Worm (Caenorhabditis elegans) whole organism, L2 larva: ENCODE data around the gene srsx-15.
A peak's percentile ranks its signal among the peaks of the same experiment; 100 is the strongest.

Experiments used
- C34F6.9 ChIP-seq: fragments of 150-350 bp; optimal IDR thresholded peaks from 2 replicates; lab custom pipeline; 2014; ENCODE audit warnings: missing biosample characterization, missing genetic modification characterization
- F13H6.1 ChIP-seq: sonication (generic microtip); optimal IDR thresholded peaks from 2 replicates; lab custom pipeline; 2016; ENCODE audit warnings: missing genetic modification characterization, missing compliant biosample characterization
- Y55F3AM.14 ChIP-seq: fragments of 200-800 bp; sonication (Bioruptor generic); optimal IDR thresholded peaks from 2 replicates; lab custom pipeline; 2018; ENCODE audit warnings: mild to moderate bottlenecking, missing genetic modification characterization, missing compliant biosample characterization
- ZK546.5 ChIP-seq: sonication (generic microtip); optimal IDR thresholded peaks from 2 replicates; lab custom pipeline; 2017; ENCODE audit warnings: missing biosample characterization, missing genetic modification characterization
- blmp-1 ChIP-seq: sonication (generic microtip); optimal IDR thresholded peaks from 2 replicates; lab custom pipeline; 2017; ENCODE audit warnings: missing genetic modification characterization, mild to moderate bottlenecking, missing compliant biosample characterization, antibody characterized with exemption, moderate library complexity; ENCODE audit not compliant: insufficient read depth
- ceh-16 ChIP-seq: fragments of 150-350 bp; optimal IDR thresholded peaks from 2 replicates; lab custom pipeline; 2014; ENCODE audit warnings: missing biosample characterization, missing genetic modification characterization
- ceh-82 ChIP-seq: fragments of 150-350 bp; optimal IDR thresholded peaks from 2 replicates; lab custom pipeline; 2014; ENCODE audit warnings: missing biosample characterization, missing genetic modification characterization
- crh-2 ChIP-seq: sonication (generic microtip); optimal IDR thresholded peaks from 2 replicates; lab custom pipeline; 2017; ENCODE audit warnings: missing biosample characterization, missing genetic modification characterization
- dmd-4 ChIP-seq: sonication (generic microtip); optimal IDR thresholded peaks from 2 replicates; lab custom pipeline; 2017; ENCODE audit warnings: missing biosample characterization, missing genetic modification characterization
- egl-27 ChIP-seq: sonication (generic microtip); optimal IDR thresholded peaks from 3 replicates; lab custom pipeline; 2017; ENCODE audit warnings: missing biosample characterization, missing genetic modification reagents, missing genetic modification characterization
- fos-1 ChIP-seq: fragments of 150-350 bp; optimal IDR thresholded peaks from 2 replicates; lab custom pipeline; 2014; ENCODE audit warnings: missing biosample characterization, missing genetic modification characterization
- gmeb-1 ChIP-seq: fragments of 150-350 bp; optimal IDR thresholded peaks from 2 replicates; lab custom pipeline; 2014; ENCODE audit warnings: missing biosample characterization, missing genetic modification characterization
- lin-11 ChIP-seq: fragments of 150-350 bp; sonication (generic microtip); optimal IDR thresholded peaks from 2 replicates; lab custom pipeline; 2014; ENCODE audit warnings: missing biosample characterization, missing genetic modification characterization, inconsistent platforms, mixed read lengths
- lin-39 ChIP-seq: fragments of 150-350 bp; optimal IDR thresholded peaks from 2 replicates; lab custom pipeline; 2014; ENCODE audit warnings: missing biosample characterization, missing genetic modification reagents, missing genetic modification characterization
- lsy-2 ChIP-seq, 2 experiments: fragments of 150-350 bp in 1 of 2; sonication (generic microtip) in 1 of 2; optimal IDR thresholded peaks; 2 replicates each; lab custom pipeline; 2014 to 2017; ENCODE audit warnings: missing biosample characterization in 2 of 2, missing genetic modification characterization in 2 of 2
- mab-5 ChIP-seq: fragments of 150-350 bp; optimal IDR thresholded peaks from 2 replicates; lab custom pipeline; 2014; ENCODE audit warnings: missing biosample characterization, missing genetic modification characterization
- mbf-1 ChIP-seq: sonication (generic microtip); optimal IDR thresholded peaks from 2 replicates; lab custom pipeline; 2017; ENCODE audit warnings: missing biosample characterization, missing genetic modification characterization
- nhr-11 ChIP-seq: fragments of 150-350 bp; optimal IDR thresholded peaks from 2 replicates; lab custom pipeline; 2014; ENCODE audit warnings: missing biosample characterization, missing genetic modification characterization
- nhr-12 ChIP-seq: fragments of 150-350 bp; optimal IDR thresholded peaks from 2 replicates; lab custom pipeline; 2014; ENCODE audit warnings: missing biosample characterization, missing genetic modification characterization
- nhr-129 ChIP-seq: fragments of 150-350 bp; optimal IDR thresholded peaks from 2 replicates; lab custom pipeline; 2014; ENCODE audit warnings: missing biosample characterization, missing genetic modification characterization
- nhr-23 ChIP-seq: fragments of 150-350 bp; optimal IDR thresholded peaks from 2 replicates; lab custom pipeline; 2014; ENCODE audit warnings: missing biosample characterization, missing genetic modification reagents, missing genetic modification characterization
- nhr-237 ChIP-seq: fragments of 150-350 bp; optimal IDR thresholded peaks from 2 replicates; lab custom pipeline; 2014; ENCODE audit warnings: missing biosample characterization, missing genetic modification characterization
- nhr-6 ChIP-seq: fragments of 150-350 bp; optimal IDR thresholded peaks from 2 replicates; lab custom pipeline; 2014; ENCODE audit warnings: missing biosample characterization, missing genetic modification characterization
- nhr-77 ChIP-seq: fragments of 150-350 bp; optimal IDR thresholded peaks from 2 replicates; lab custom pipeline; 2014; ENCODE audit warnings: missing biosample characterization, missing genetic modification characterization
- peb-1 ChIP-seq: fragments of 150-350 bp; optimal IDR thresholded peaks from 2 replicates; lab custom pipeline; 2014; ENCODE audit warnings: missing biosample characterization, missing genetic modification characterization
- sem-4 ChIP-seq: fragments of 150-350 bp; optimal IDR thresholded peaks from 2 replicates; lab custom pipeline; 2014; ENCODE audit warnings: missing biosample characterization, missing genetic modification reagents, missing genetic modification characterization
- sma-3 ChIP-seq: sonication (generic microtip); optimal IDR thresholded peaks from 2 replicates; lab custom pipeline; 2016; ENCODE audit warnings: missing genetic modification reagents, missing genetic modification characterization, missing compliant biosample characterization
- sma-9 ChIP-seq, 2 experiments: fragments of 150-350 bp in 1 of 2; sonication (generic microtip) in 1 of 2; optimal IDR thresholded peaks; 2 replicates each; lab custom pipeline; 2014 to 2016; ENCODE audit warnings: missing genetic modification characterization in 2 of 2, mild to moderate bottlenecking in 1 of 2, missing biosample characterization in 1 of 2, missing compliant biosample characterization in 1 of 2, missing genetic modification reagents in 1 of 2, moderate library complexity in 1 of 2
- snpc-4 ChIP-seq: fragments of 150-350 bp; optimal IDR thresholded peaks from 2 replicates; lab custom pipeline; 2014; ENCODE audit warnings: missing biosample characterization, missing genetic modification characterization
- unc-39 ChIP-seq: fragments of 150-350 bp; optimal IDR thresholded peaks from 2 replicates; lab custom pipeline; 2014; ENCODE audit warnings: missing biosample characterization, missing genetic modification characterization
- unc-55 ChIP-seq: fragments of 150-350 bp; sonication (generic microtip); optimal IDR thresholded peaks from 3 replicates; lab custom pipeline; 2014; ENCODE audit warnings: missing biosample characterization, missing genetic modification reagents, missing genetic modification characterization
- unc-62 ChIP-seq: fragments of 150-350 bp; optimal IDR thresholded peaks from 2 replicates; lab custom pipeline; 2014; ENCODE audit warnings: missing biosample characterization, missing genetic modification reagents, missing genetic modification characterization
- zag-1 ChIP-seq: fragments of 150-350 bp; optimal IDR thresholded peaks from 2 replicates; lab custom pipeline; 2014; ENCODE audit warnings: missing biosample characterization, missing genetic modification characterization
- ztf-4 ChIP-seq: fragments of 150-350 bp; optimal IDR thresholded peaks from 2 replicates; lab custom pipeline; 2014; ENCODE audit warnings: missing biosample characterization, missing genetic modification characterization

The srsx-15 gene

DNA sequence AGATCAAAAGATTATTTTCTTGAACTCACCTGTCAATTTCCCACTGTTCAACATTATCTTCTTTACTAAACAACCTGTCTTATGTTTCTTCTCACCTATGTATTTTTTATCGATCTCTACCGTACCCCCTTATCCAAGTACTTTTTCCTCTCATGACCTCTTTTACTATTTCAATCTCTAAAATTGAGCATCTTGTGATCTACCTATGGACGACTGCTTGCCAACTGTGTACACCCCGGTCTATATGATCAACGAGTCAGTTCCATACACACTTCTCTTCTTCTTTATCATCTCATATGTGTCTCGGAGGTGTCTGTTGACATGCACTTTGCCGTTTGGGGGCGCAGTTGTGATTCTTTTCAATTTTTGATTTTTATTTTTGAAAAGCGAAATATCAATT is 33.5 kb downstream of the srsx-15 start:
- TF ChIP-seq ceh-82 (tag; lab: Kevin White, UChicago) (no peak), nhr-11 (no peak), sma-9 (GFP tag; optimal IDR thresholded peaks at IDR 0.05; lab: Kevin White, UChicago) (peak; percentile 84), sma-9 (tag; optimal IDR thresholded peaks at IDR 0.05; lab: Kevin White, UChicago) (no peak), lsy-2 (tag; optimal IDR thresholded peaks at IDR 0.05; lab: Kevin White, UChicago) (peak in 1 of 2 experiments; percentile 55), ZK546.5 (tag; lab: Kevin White, UChicago) (no peak), gmeb-1 (tag; lab: Kevin White, UChicago) (peak; percentile 52), nhr-129 (peak; percentile 87), C34F6.9 (tag; lab: Kevin White, UChicago) (peak; percentile 2), egl-27 (peak; percentile 21), sma-3 (GFP tag; lab: Kevin White, UChicago) (peak; percentile 33), nhr-12 (tag; lab: Kevin White, UChicago) (no peak), nhr-6 (tag; lab: Kevin White, UChicago) (no peak), fos-1 (tag; lab: Kevin White, UChicago) (peak; percentile 83), blmp-1 (tag; lab: Kevin White, UChicago) (no peak), dmd-4 (tag; lab: Kevin White, UChicago) (no peak), peb-1 (tag; lab: Kevin White, UChicago) (no peak), mab-5 (no peak), nhr-23 (tag; lab: Kevin White, UChicago) (no peak), F13H6.1 (tag; lab: Kevin White, UChicago) (peak; percentile 71), Y55F3AM.14 (GFP tag; lab: Kevin White, UChicago) (no peak), sem-4 (no peak), snpc-4 (tag; lab: Kevin White, UChicago) (no peak), crh-2 (tag; lab: Kevin White, UChicago) (peak; percentile 42), lin-11 (tag; lab: Kevin White, UChicago) (no peak), ztf-4 (tag; lab: Kevin White, UChicago) (peak; percentile 3), nhr-237 (tag; lab: Kevin White, UChicago) (no peak), ceh-16 (tag; lab: Kevin White, UChicago) (no peak), lin-39 (no peak), nhr-77 (tag; lab: Kevin White, UChicago) (no peak)
- TF ChIP-seq, all 48 proteins: peak for 11

- no peak for TF ChIP-seq unc-55 (GFP tag; lab: Kevin White, UChicago)
- TF ChIP-seq lsy-2 (tag; optimal IDR thresholded peaks at IDR 0.05; lab: Kevin White, UChicago): peak in 1 of 2 experiments; percentile 11
- TF ChIP-seq unc-39 (tag; lab: Kevin White, UChicago): no peak
- TF ChIP-seq nhr-129: peak; percentile 83
These were observed 35.4 kb downstream of the srsx-15 start for ce11 chrIV:5587964-5588860.

- TF ChIP-seq mbf-1 (tag; lab: Kevin White, UChicago) (no peak), C34F6.9 (tag; lab: Kevin White, UChicago) (peak; percentile 16), nhr-12 (tag; lab: Kevin White, UChicago) (no peak), zag-1 (tag; lab: Kevin White, UChicago) (no peak), ztf-4 (tag; lab: Kevin White, UChicago) (no peak), crh-2 (tag; lab: Kevin White, UChicago) (peak; percentile 77), ceh-16 (tag; lab: Kevin White, UChicago) (no peak), nhr-129 (peak; percentile 84), lsy-2 (tag; optimal IDR thresholded peaks at IDR 0.05; lab: Kevin White, UChicago) (peak in 1 of 2 experiments; percentile 33), nhr-237 (tag; lab: Kevin White, UChicago) (no peak), Y55F3AM.14 (GFP tag; lab: Kevin White, UChicago) (peak; percentile 92), unc-62 (GFP tag; lab: Kevin White, UChicago) (no peak)
These were observed 37.3 kb downstream of the srsx-15 start for ce11 chrIV:5586320-5586720.

ce11 chrIV:5584384-5584783 is 39.2 kb downstream of the srsx-15 start, which contains the start of gene fkh-7:
Gene fkh-7 (plus strand): TSS chrIV:5584684.
- no peak for TF ChIP-seq ztf-4 (tag; lab: Kevin White, UChicago)
